Fruit fly (Drosophila melanogaster): ENCODE results near the gene CG31975.

The CG31975 gene

DNA sequence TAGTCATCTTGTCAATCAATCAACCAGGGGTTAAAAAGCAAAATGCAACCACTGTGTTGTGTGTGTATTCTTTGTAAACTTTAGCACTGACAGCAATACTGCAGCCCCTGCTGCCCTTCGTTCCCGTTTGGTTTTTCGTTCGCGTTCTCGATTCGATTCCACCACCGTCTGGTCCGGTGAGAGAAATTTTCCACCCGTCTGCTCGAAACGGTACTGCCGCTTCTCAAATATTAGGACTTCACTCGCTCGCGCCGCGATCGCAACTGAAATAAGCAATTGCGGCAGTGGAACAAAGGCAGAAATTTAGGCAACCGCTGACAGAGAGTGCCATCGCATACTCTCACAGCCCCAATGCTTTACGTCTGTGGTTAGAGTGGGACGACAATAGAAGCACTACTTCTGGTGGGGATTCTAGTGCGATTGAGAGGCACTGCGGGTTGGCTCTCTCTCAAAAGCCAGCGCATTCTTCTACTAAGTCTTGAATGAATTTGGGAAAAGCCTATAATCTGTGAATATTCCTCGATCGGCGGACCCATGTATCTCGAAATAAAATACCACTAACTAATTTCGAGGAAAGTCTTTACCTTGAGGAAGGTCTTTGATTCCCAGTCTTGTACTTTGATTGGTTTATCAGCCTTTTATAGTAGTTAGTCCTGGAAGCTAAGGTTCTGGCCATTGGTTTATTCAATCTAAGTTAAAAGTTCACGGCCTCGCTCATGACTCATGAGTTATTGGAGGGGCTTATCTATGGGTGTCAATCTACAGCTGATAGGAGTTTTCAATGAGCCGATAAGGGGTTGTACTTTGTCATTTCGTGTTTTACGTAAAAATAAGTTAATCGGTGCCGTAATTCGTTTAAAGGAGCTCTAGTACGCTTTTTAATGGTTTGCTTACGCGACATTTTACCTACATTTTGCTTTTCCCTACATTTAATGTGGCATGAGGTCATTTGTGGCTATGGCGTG lies 11.5 kb downstream of the CG31975 start (continued):
- TF ChIP-seq CkIIα-i1 (GFP tag; IDR thresholded peaks at IDR 0.05) (no peak), CG18764 (GFP tag; optimal IDR thresholded peaks at IDR 0.05) (no peak), tna (GFP tag; IDR thresholded peaks at IDR 0.05; ENCODE audit: partially characterized antibody) (peak; percentile 42; the same call in 1 of the 2 replicates), CG6175 (GFP tag; IDR thresholded peaks at IDR 0.05) (peak; percentile 32; the same call in 1 of the 3 replicates), nerfin-2 (GFP tag; IDR thresholded peaks at IDR 0.05; ENCODE audit: partially characterized antibody) (no peak), CG1603 (tag; optimal IDR thresholded peaks at IDR 0.05) (peak; percentile 26), cas (GFP tag; IDR thresholded peaks at IDR 0.05) (peak; percentile 36; the same call in 1 of the 2 replicates), pros (GFP tag; optimal IDR thresholded peaks at IDR 0.05) (peak; percentile 70), lbe (GFP tag; optimal IDR thresholded peaks at IDR 0.05) (peak; percentile 59), phol (tag; optimal IDR thresholded peaks at IDR 0.05) (no peak), CG31388 (GFP tag; optimal IDR thresholded peaks at IDR 0.05) (no peak), Atf3 (GFP tag; optimal IDR thresholded peaks at IDR 0.05) (no peak), Hsf (GFP tag; optimal IDR thresholded peaks at IDR 0.05) (no peak), Lpt (GFP tag; optimal IDR thresholded peaks at IDR 0.05) (no peak), Pdp1 (GFP tag; optimal IDR thresholded peaks at IDR 0.05) (peak in 1 of 2 experiments; percentile 85), Mes4 (GFP tag; optimal IDR thresholded peaks at IDR 0.05) (peak; percentile 10), prd (optimal IDR thresholded peaks at IDR 0.05) (no peak), prd (GFP tag; IDR thresholded peaks at IDR 0.05) (no peak), Nf-YA (GFP tag; IDR thresholded peaks at IDR 0.05) (no peak), Atf-2 (GFP tag; optimal IDR thresholded peaks at IDR 0.05) (no peak), CG14667 (GFP tag; IDR thresholded peaks at IDR 0.05) (no peak), CG6854 (GFP tag; optimal IDR thresholded peaks at IDR 0.05) (peak; percentile 31), lmd (GFP tag; IDR thresholded peaks at IDR 0.05) (no peak), CG7745 (tag; optimal IDR thresholded peaks at IDR 0.05) (no peak), Dfd (GFP tag; optimal IDR thresholded peaks at IDR 0.05) (no peak), gsb-n (tag; optimal IDR thresholded peaks at IDR 0.05) (no peak), Stat92E (GFP tag; optimal IDR thresholded peaks at IDR 0.05) (peak in 1 of 3 experiments; percentile 54), HLH54F (GFP tag; optimal IDR thresholded peaks at IDR 0.05) (peak; percentile 33), CG15073 (GFP tag; optimal IDR thresholded peaks at IDR 0.05) (no peak), luna (GFP tag; optimal IDR thresholded peaks at IDR 0.05) (no peak), Bteb2 (GFP tag; optimal IDR thresholded peaks at IDR 0.05) (no peak), CG10565 (GFP tag; optimal IDR thresholded peaks at IDR 0.05) (no peak), Dad (GFP tag; optimal IDR thresholded peaks at IDR 0.05) (peak; percentile 20), CG7839 (tag; optimal IDR thresholded peaks at IDR 0.05) (peak; percentile 30), CG12769 (tag; optimal IDR thresholded peaks at IDR 0.05) (peak; percentile 93), CG7372 (GFP tag; IDR thresholded peaks at IDR 0.05) (no peak), Hr78 (GFP tag; optimal IDR thresholded peaks at IDR 0.05) (peak in 1 of 2 experiments; percentile 99), CG31365 (tag; optimal IDR thresholded peaks at IDR 0.05) (peak; percentile 66), CG2202 (tag; optimal IDR thresholded peaks at IDR 0.05) (peak; percentile 42), trem (tag; optimal IDR thresholded peaks at IDR 0.05) (peak; percentile 32), CG16863 (GFP tag; optimal IDR thresholded peaks at IDR 0.05) (no peak), B-H1 (GFP tag; IDR thresholded peaks at IDR 0.05) (no peak; the same call in 2 of the 3 replicates), maf-S (GFP tag; optimal IDR thresholded peaks at IDR 0.05) (no peak), HLH4C (GFP tag; IDR thresholded peaks at IDR 0.05; ENCODE audit: partially characterized antibody) (peak; percentile 38; the same call in 1 of the 3 replicates), CG9437 (GFP tag; optimal IDR thresholded peaks at IDR 0.05) (peak; percentile 63), Dll (GFP tag; IDR thresholded peaks at IDR 0.05; ENCODE audit: partially characterized antibody) (no peak; the same call in 3 of the 4 replicates), CG12071 (GFP tag; optimal IDR thresholded peaks at IDR 0.05) (peak; percentile 60), her (GFP tag; optimal IDR thresholded peaks at IDR 0.05) (peak; percentile 58)
